Worm (Caenorhabditis elegans) whole organism, young adult: ENCODE data around the gene srd-17.

Source experiments
- atf-7 ChIP-seq: sonication (generic microtip); optimal IDR thresholded peaks from 2 replicates; lab custom pipeline; 2017; ENCODE audit warnings: mild to moderate bottlenecking, missing genetic modification characterization, missing compliant biosample characterization
- hmg-20 ChIP-seq: fragments of 200-800 bp; sonication (Bioruptor generic); IDR thresholded peaks from 2 replicates; pipeline ENCODE4 v1.3.6; 2022; ENCODE audit warnings: missing genetic modification reagents, missing genetic modification characterization, missing compliant biosample characterization
- lin-35 ChIP-seq, 3 experiments: fragments of 150-350 bp in 2 of 3; sonication (generic microtip) in 1 of 3; optimal IDR thresholded peaks; 2 replicates each; lab custom pipeline; 2014 to 2018; ENCODE audit warnings: missing biosample characterization in 3 of 3, missing genetic modification characterization in 3 of 3, missing genetic modification reagents in 3 of 3
- snpc-4 ChIP-seq, 5 experiments: fragments of 150-350 bp in 1 of 5; sonication (generic microtip) in 4 of 5; optimal IDR thresholded peaks; 2 replicates each; lab custom pipeline; 2014 to 2018; ENCODE audit warnings: missing genetic modification characterization in 5 of 5, missing biosample characterization in 3 of 5, antibody characterized with exemption in 2 of 5, mild to moderate bottlenecking in 2 of 5, missing compliant biosample characterization in 2 of 5, missing genotype in 2 of 5, moderate library complexity in 2 of 5, missing genetic modification reagents in 1 of 5

- TF ChIP-seq lin-35 (GFP tag; optimal IDR thresholded peaks at IDR 0.05; lab: Kevin White, UChicago), result no peak
- no peak for TF ChIP-seq hmg-20 (GFP tag; lab: Robert Waterston, UW)
- no peak for TF ChIP-seq snpc-4 (GFP tag; optimal IDR thresholded peaks at IDR 0.05; lab: Kevin White, UChicago)
- no peak for TF ChIP-seq snpc-4 (tag; optimal IDR thresholded peaks at IDR 0.05; lab: Kevin White, UChicago)
- TF ChIP-seq atf-7 (tag; lab: Kevin White, UChicago), result no peak
Observed at ce11 chrV:13380980-13381379, 51.5 kb downstream of the srd-17 start, which contains the start of gene cpz-2.
